Worm (Caenorhabditis elegans) whole organism, early embryonic: Measurements from ENCODE around the gene F52D2.6.

ENCODE experiments used
- F13C5.2 ChIP-seq: sonication (generic microtip); optimal IDR thresholded peaks from 2 replicates; lab custom pipeline; 2017; ENCODE audit warnings: mild to moderate bottlenecking, missing genetic modification characterization, inconsistent platforms, missing compliant biosample characterization
- aly-1 ChIP-seq: sonication (generic microtip); optimal IDR thresholded peaks from 2 replicates; lab custom pipeline; 2016; ENCODE audit warnings: missing genetic modification characterization, missing compliant biosample characterization
- ama-1 ChIP-seq: fragments of 150-350 bp; optimal IDR thresholded peaks from 2 replicates; lab custom pipeline; 2014
- ceh-13 ChIP-seq: fragments of 200-800 bp; sonication (Bioruptor generic); optimal IDR thresholded peaks from 2 replicates; lab custom pipeline; 2018; ENCODE audit warnings: mild to moderate bottlenecking, missing genetic modification characterization, missing compliant biosample characterization
- ceh-36 ChIP-seq: sonication (generic microtip); optimal IDR thresholded peaks from 2 replicates; lab custom pipeline; 2016; ENCODE audit warnings: missing genetic modification characterization, inconsistent platforms, missing compliant biosample characterization
- ets-7 ChIP-seq: sonication (generic microtip); optimal IDR thresholded peaks from 2 replicates; lab custom pipeline; 2016; ENCODE audit warnings: missing genotype, missing genetic modification characterization, missing compliant biosample characterization
- flt-1 ChIP-seq: fragments of 200-800 bp; sonication (Bioruptor generic); IDR thresholded peaks from 2 replicates; pipeline ENCODE4 v1.3.6; 2022; ENCODE audit warnings: missing genetic modification characterization, missing compliant biosample characterization
- hnd-1 ChIP-seq: sonication (generic microtip); optimal IDR thresholded peaks from 2 replicates; lab custom pipeline; 2016; ENCODE audit warnings: missing genetic modification characterization, missing compliant biosample characterization
- pes-1 ChIP-seq: fragments of 200-800 bp; sonication (Bioruptor generic); IDR thresholded peaks from 2 replicates; pipeline ENCODE4 v1.3.6; 2022; ENCODE audit warnings: missing genetic modification reagents, missing genetic modification characterization, missing compliant biosample characterization
- scrt-1 ChIP-seq: fragments of 200-800 bp; sonication (Bioruptor generic); IDR thresholded peaks from 2 replicates; pipeline ENCODE4 v1.3.6; 2022; ENCODE audit warnings: missing genetic modification characterization, missing compliant biosample characterization
- sea-1 ChIP-seq: fragments of 200-800 bp; sonication (Bioruptor generic); conservative IDR thresholded peaks from 2 replicates; pipeline ENCODE4 v1.3.6; 2022; ENCODE audit warnings: missing genetic modification characterization, missing compliant biosample characterization
- tbx-11 ChIP-seq: fragments of 200-800 bp; sonication (Bioruptor generic); IDR thresholded peaks from 2 replicates; pipeline ENCODE4 v1.3.6; 2022; ENCODE audit warnings: missing genetic modification characterization, missing compliant biosample characterization

DNA sequence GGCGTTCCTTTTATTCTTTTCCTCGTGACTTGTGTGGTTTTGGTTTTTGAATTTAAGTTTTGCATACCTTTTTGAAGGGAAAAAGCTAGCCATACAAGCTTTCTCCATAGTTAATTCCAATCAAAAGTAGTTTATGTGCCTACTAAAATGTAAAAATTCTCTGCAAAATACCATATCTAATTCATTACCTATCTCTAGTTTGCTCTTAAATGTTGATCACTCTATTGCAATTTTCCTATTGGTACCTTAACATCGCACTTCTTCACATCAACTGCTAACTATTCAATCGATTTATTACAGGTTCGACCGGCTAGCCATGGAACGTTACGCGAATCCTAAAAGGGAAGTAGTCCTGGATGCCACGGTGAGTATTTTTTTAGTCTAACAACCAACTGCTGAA is 13.5 kb upstream of the F52D2.6 start, which contains the start of gene F52D2.7:
- no peak for TF ChIP-seq ama-1
- no peak for TF ChIP-seq ceh-13 (GFP tag; lab: Kevin White, UChicago)
- TF ChIP-seq ets-7 (tag; lab: Kevin White, UChicago) = no peak
- no peak for TF ChIP-seq hnd-1 (tag; lab: Kevin White, UChicago)
- no peak for TF ChIP-seq scrt-1
- TF ChIP-seq tbx-11 = no peak
- no peak for TF ChIP-seq flt-1 (GFP tag; lab: Robert Waterston, UW)
- no peak for TF ChIP-seq aly-1
- TF ChIP-seq pes-1 (GFP tag; lab: Robert Waterston, UW) = no peak
- no peak for TF ChIP-seq F13C5.2
- TF ChIP-seq ceh-36 (tag; lab: Kevin White, UChicago) = no peak
- no peak for TF ChIP-seq sea-1 (GFP tag; lab: Robert Waterston, UW)
